Worm (Caenorhabditis elegans) whole organism, L4 larva: ENCODE measurements around the gene R03H10.11.

ENCODE experiments used
- R02D3.7 ChIP-seq: fragments of 150-350 bp; sonication (generic microtip); optimal IDR thresholded peaks from 3 replicates; lab custom pipeline; 2014; ENCODE audit warnings: missing biosample characterization, missing genetic modification characterization
- aly-2 ChIP-seq: sonication (generic microtip); optimal IDR thresholded peaks from 2 replicates; lab custom pipeline; 2018; ENCODE audit warnings: missing biosample characterization, missing genetic modification characterization
- ceh-44 ChIP-seq: fragments of 200-800 bp; sonication (Bioruptor generic); IDR thresholded peaks from 2 replicates; pipeline ENCODE4 v1.3.6; 2022; ENCODE audit warnings: missing genetic modification reagents, missing genetic modification characterization, missing compliant biosample characterization
- daf-19 ChIP-seq: fragments of 200-800 bp; sonication (Bioruptor generic); conservative IDR thresholded peaks from 2 replicates; pipeline ENCODE4 v1.3.6; 2022; ENCODE audit warnings: missing genetic modification characterization, missing compliant biosample characterization
- dmd-8 ChIP-seq: fragments of 200-800 bp; sonication (Bioruptor generic); IDR thresholded peaks from 2 replicates; pipeline ENCODE4 v1.3.6; 2022; ENCODE audit warnings: missing genetic modification characterization, missing compliant biosample characterization
- dpl-1 ChIP-seq: fragments of 150-350 bp; optimal IDR thresholded peaks from 2 replicates; lab custom pipeline; 2014; ENCODE audit warnings: missing biosample characterization, missing genetic modification reagents, missing genetic modification characterization
- mep-1 ChIP-seq: fragments of 150-350 bp; sonication (generic microtip); optimal IDR thresholded peaks from 3 replicates; lab custom pipeline; 2014; ENCODE audit warnings: missing biosample characterization, missing genetic modification characterization
- nhr-111 ChIP-seq: fragments of 200-800 bp; sonication (Bioruptor generic); optimal IDR thresholded peaks from 2 replicates; lab custom pipeline; 2018; ENCODE audit warnings: mild to moderate bottlenecking, missing genetic modification characterization, missing compliant biosample characterization
- nhr-25 ChIP-seq: sonication (generic microtip); optimal IDR thresholded peaks from 2 replicates; lab custom pipeline; 2017; ENCODE audit warnings: missing genetic modification characterization, mild to moderate bottlenecking, missing compliant biosample characterization, antibody characterized with exemption, moderate library complexity, borderline replicate concordance; ENCODE audit not compliant: insufficient read depth
- nhr-76 ChIP-seq: fragments of 150-350 bp; optimal IDR thresholded peaks from 2 replicates; lab custom pipeline; 2014; ENCODE audit warnings: missing biosample characterization, missing genetic modification characterization
- nhr-77 ChIP-seq: fragments of 150-350 bp; optimal IDR thresholded peaks from 2 replicates; lab custom pipeline; 2014; ENCODE audit warnings: missing biosample characterization, missing genetic modification characterization
- pqm-1 ChIP-seq: sonication (generic microtip); optimal IDR thresholded peaks from 2 replicates; lab custom pipeline; 2017; ENCODE audit warnings: missing biosample characterization, missing genetic modification characterization
- ztf-11 ChIP-seq: fragments of 150-350 bp; optimal IDR thresholded peaks from 2 replicates; lab custom pipeline; 2014; ENCODE audit warnings: missing biosample characterization, missing genetic modification characterization

ce11 chrII:4155112-4155823, 27.2 kb upstream of the R03H10.11 start, which contains the start of gene R03H10.2:
- TF ChIP-seq daf-19 (no peak), nhr-111 (GFP tag; lab: Kevin White, UChicago) (no peak), nhr-77 (no peak), R02D3.7 (tag; lab: Kevin White, UChicago) (no peak), aly-2 (tag; lab: Kevin White, UChicago) (no peak), dpl-1 (no peak), ztf-11 (tag; lab: Kevin White, UChicago) (no peak), dmd-8 (GFP tag; lab: Robert Waterston, UW) (no peak), mep-1 (no peak), pqm-1 (tag; lab: Kevin White, UChicago) (no peak), nhr-25 (tag; lab: Kevin White, UChicago) (no peak), nhr-76 (no peak), ceh-44 (GFP tag; lab: Robert Waterston, UW) (no peak)
